Worm (Caenorhabditis elegans): ENCODE data around the gene his-69.

- TF ChIP-seq ceh-82 (tag; optimal IDR thresholded peaks at IDR 0.05) (no peak), nhr-28 (tag; optimal IDR thresholded peaks at IDR 0.05) (no peak), mdl-1 (tag; optimal IDR thresholded peaks at IDR 0.05) (no peak)
These were observed 44.6 kb upstream of the his-69 start for ce11 chrIII:4103171-4103570.

Measured in whole organism, L3 larva.